Fruit fly (Drosophila melanogaster) whole organism: ENCODE results near the gene Lmx1a.

ENCODE experiments used
- EcR ChIP-seq, 2 experiments: fragments of >200 bp; optimal IDR thresholded peaks; 2 replicates each; lab custom pipeline; 2017; ENCODE audit warnings: missing biosample characterization in 2 of 2, missing genetic modification characterization in 2 of 2, missing genetic modification reagents in 2 of 2
- pan ChIP-seq: fragments of >200 bp; optimal IDR thresholded peaks from 2 replicates; lab custom pipeline; 2017
- psq ChIP-seq: fragments of >200 bp; optimal IDR thresholded peaks from 2 replicates; lab custom pipeline; 2017
- usp ChIP-seq: fragments of >200 bp; optimal IDR thresholded peaks from 2 replicates; lab custom pipeline; 2017; ENCODE audit warnings: missing biosample characterization, missing genetic modification characterization, mixed read lengths

DNA sequence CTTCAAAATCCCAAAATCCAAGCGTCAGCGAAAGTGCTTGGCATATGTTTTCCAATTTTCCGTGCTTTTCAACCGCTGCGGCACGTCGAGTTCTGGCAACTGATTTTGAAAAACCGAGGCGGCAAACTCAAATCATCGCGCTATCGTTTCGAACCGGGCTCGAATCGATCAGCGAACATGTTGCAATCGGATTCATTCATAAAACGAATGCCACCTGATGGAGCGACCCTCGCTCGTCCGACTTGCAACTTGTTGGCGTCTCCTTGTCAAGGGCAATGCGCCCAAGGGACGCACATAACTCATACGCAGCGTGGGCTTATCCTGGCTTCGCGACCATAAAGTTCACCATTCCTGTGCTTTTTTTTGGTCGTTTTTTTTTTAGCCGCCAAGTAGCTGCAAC is 22.4 kb downstream of the Lmx1a start, which contains the start of gene CrzR:
- no peak for TF ChIP-seq psq
- no peak for TF ChIP-seq usp (GFP tag; lab: Kevin White, UChicago)
- no peak for TF ChIP-seq EcR (GFP tag; optimal IDR thresholded peaks at IDR 0.05; lab: Kevin White, UChicago)
- no peak for TF ChIP-seq pan
